Fruit fly (Drosophila melanogaster): Measurements from ENCODE around the gene CG4570.

CG4570 gene

dm6 chr3R:10849515-10849973 is 7.1 kb upstream of the CG4570 start, which contains the start of gene CG42394:
Gene CG42394, plus strand, starts transcription at chr3R:10849825.
- no peak for TF ChIP-seq Hr38 (GFP tag; optimal IDR thresholded peaks at IDR 0.05)
- peak; percentile 92 for TF ChIP-seq topi (GFP tag; optimal IDR thresholded peaks at IDR 0.05)
- TF ChIP-seq dsx (GFP tag; optimal IDR thresholded peaks at IDR 0.05; ENCODE audit: poor library complexity, severe bottlenecking), result peak; percentile 87
- TF ChIP-seq CG8119 (GFP tag; IDR thresholded peaks at IDR 0.05), result peak; percentile 96
- TF ChIP-seq CG7368 (GFP tag; optimal IDR thresholded peaks at IDR 0.05), result peak; percentile 86
- TF ChIP-seq CG6854 (GFP tag; optimal IDR thresholded peaks at IDR 0.05), result peak; percentile 92
- TF ChIP-seq Met (GFP tag; optimal IDR thresholded peaks at IDR 0.05), result peak; percentile 91
- TF ChIP-seq CG8319 (GFP tag; optimal IDR thresholded peaks at IDR 0.05), result peak; percentile 70
- peak; percentile 92 for TF ChIP-seq OdsH (GFP tag; optimal IDR thresholded peaks at IDR 0.05)
- peak; percentile 88 for TF ChIP-seq CG9139 (GFP tag; optimal IDR thresholded peaks at IDR 0.05)
- peak; percentile 86 for TF ChIP-seq Eip75B (GFP tag; optimal IDR thresholded peaks at IDR 0.05)
- peak; percentile 98 for TF ChIP-seq Ets96B (tag; optimal IDR thresholded peaks at IDR 0.05)
- peak; percentile 77 for TF ChIP-seq Blimp-1 (GFP tag; optimal IDR thresholded peaks at IDR 0.05)
- peak; percentile 95 for TF ChIP-seq spab (GFP tag; optimal IDR thresholded peaks at IDR 0.05)
- TF ChIP-seq CG6276 (GFP tag; optimal IDR thresholded peaks at IDR 0.05), result peak; percentile 97
- TF ChIP-seq CG6808 (GFP tag; optimal IDR thresholded peaks at IDR 0.05), result peak; percentile 87
- peak; percentile 95 for TF ChIP-seq CG6163 (GFP tag; IDR thresholded peaks at IDR 0.05)
- peak; percentile 69 for TF ChIP-seq Hr39 (GFP tag; optimal IDR thresholded peaks at IDR 0.05)
- peak; percentile 90 for TF ChIP-seq Smox (GFP tag; optimal IDR thresholded peaks at IDR 0.05)
- TF ChIP-seq CG10631 (GFP tag; optimal IDR thresholded peaks at IDR 0.05), result peak; percentile 92
- peak; percentile 84 for TF ChIP-seq CG6792 (GFP tag; optimal IDR thresholded peaks at IDR 0.05)
- TF ChIP-seq esn (GFP tag; optimal IDR thresholded peaks at IDR 0.05), result peak; percentile 92
- TF ChIP-seq pdm3 (GFP tag; optimal IDR thresholded peaks at IDR 0.05), result peak; percentile 89
- peak; percentile 92 for TF ChIP-seq net (GFP tag; optimal IDR thresholded peaks at IDR 0.05)
- TF ChIP-seq cyc (GFP tag; optimal IDR thresholded peaks at IDR 0.05), result peak; percentile 77
- TF ChIP-seq CG10669 (GFP tag; optimal IDR thresholded peaks at IDR 0.05), result peak; percentile 94
- TF ChIP-seq Sox14 (GFP tag; optimal IDR thresholded peaks at IDR 0.05), result peak; percentile 88
- peak; percentile 94 for TF ChIP-seq CG11762 (GFP tag; optimal IDR thresholded peaks at IDR 0.05; ENCODE audit: insufficient read depth)
- peak; percentile 89 to 92 for TF ChIP-seq ss (GFP tag; optimal IDR thresholded peaks at IDR 0.05)
- TF ChIP-seq CG1621 (tag; optimal IDR thresholded peaks at IDR 0.05), result peak; percentile 86
- peak; percentile 71 for TF ChIP-seq CG11902 (GFP tag; optimal IDR thresholded peaks at IDR 0.05)
- peak; percentile 95 for TF ChIP-seq eg (GFP tag; IDR thresholded peaks at IDR 0.05)
- peak; percentile 94 for TF ChIP-seq Gug (GFP tag; IDR thresholded peaks at IDR 0.05)
- TF ChIP-seq fkh (GFP tag; optimal IDR thresholded peaks at IDR 0.05), result peak; percentile 30
- peak; percentile 97 for TF ChIP-seq CG15336 (GFP tag; IDR thresholded peaks at IDR 0.05)
- peak; percentile 91 for TF ChIP-seq Sox102F (GFP tag; optimal IDR thresholded peaks at IDR 0.05)
- TF ChIP-seq fd85E (GFP tag; optimal IDR thresholded peaks at IDR 0.05), result peak; percentile 81
- peak; percentile 96 for TF ChIP-seq CG16779 (tag; optimal IDR thresholded peaks at IDR 0.05)
- peak; percentile 89 for TF ChIP-seq CG8632 (GFP tag; optimal IDR thresholded peaks at IDR 0.05)
- TF ChIP-seq vri (GFP tag; optimal IDR thresholded peaks at IDR 0.05), result peak; percentile 80
- TF ChIP-seq Eip78C (GFP tag), result peak; percentile 97
- TF ChIP-seq Ets21C (GFP tag; optimal IDR thresholded peaks at IDR 0.05), result peak; percentile 69
- TF ChIP-seq achi (GFP tag; optimal IDR thresholded peaks at IDR 0.05), result peak; percentile 92
- TF ChIP-seq Eip93F (GFP tag; optimal IDR thresholded peaks at IDR 0.05), result peak; percentile 90
- peak; percentile 78 for TF ChIP-seq fd59A (GFP tag; optimal IDR thresholded peaks at IDR 0.05)
- peak; percentile 82 for TF ChIP-seq dac (GFP tag; optimal IDR thresholded peaks at IDR 0.05)
- peak; percentile 96 for TF ChIP-seq CG32006 (GFP tag; optimal IDR thresholded peaks at IDR 0.05)
- TF ChIP-seq svp (GFP tag), result peak; percentile 93
- TF ChIP-seq Sox15 (GFP tag; optimal IDR thresholded peaks at IDR 0.05), result peak; percentile 55
- peak; percentile 91 for TF ChIP-seq Hr4 (GFP tag; optimal IDR thresholded peaks at IDR 0.05)
- TF ChIP-seq CG11294 (GFP tag; IDR thresholded peaks at IDR 0.05), result peak; percentile 93
- TF ChIP-seq lz (GFP tag; optimal IDR thresholded peaks at IDR 0.05), result peak; percentile 83

Data from whole organism, prepupa.